Worm (Caenorhabditis elegans): ENCODE measurements around the gene K08H2.10.

DNA sequence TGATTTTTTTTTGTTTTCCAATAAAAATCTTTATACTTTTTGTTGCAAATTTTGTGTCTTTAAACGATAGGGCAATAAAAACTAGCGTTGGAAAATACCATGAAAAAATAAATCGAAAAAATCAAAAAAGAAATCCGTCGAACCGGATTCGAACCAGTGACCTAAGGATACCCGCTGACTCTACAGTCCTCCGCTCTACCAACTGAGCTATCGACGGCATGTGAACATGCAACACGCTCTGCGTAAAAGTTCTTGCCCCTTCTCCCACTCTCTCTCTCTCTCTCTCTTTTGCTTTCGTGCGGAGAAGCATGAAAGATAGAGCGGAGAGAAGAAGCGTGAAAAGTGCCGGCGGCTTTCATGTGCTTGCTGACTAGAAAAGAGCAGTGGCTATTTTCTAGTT lies 6.9 kb downstream of the K08H2.10 start:
- TF ChIP-seq C08G9.2 (tag; optimal IDR thresholded peaks at IDR 0.05) (peak; percentile 72), fkh-6 (tag; optimal IDR thresholded peaks at IDR 0.05) (peak; percentile 64), lin-11 (tag; optimal IDR thresholded peaks at IDR 0.05) (peak; percentile 62), ceh-30 (tag; optimal IDR thresholded peaks at IDR 0.05) (no peak), madf-2 (tag; optimal IDR thresholded peaks at IDR 0.05) (peak; percentile 70), nfya-1 (tag; optimal IDR thresholded peaks at IDR 0.05) (peak; percentile 44), pha-4 (tag; optimal IDR thresholded peaks at IDR 0.05) (no peak), pros-1 (tag; optimal IDR thresholded peaks at IDR 0.05) (no peak), sox-4 (tag; optimal IDR thresholded peaks at IDR 0.05) (peak; percentile 81), hlh-8 (tag; optimal IDR thresholded peaks at IDR 0.05) (peak; percentile 43), pha-2 (tag; optimal IDR thresholded peaks at IDR 0.05) (peak; percentile 69), ama-1 (optimal IDR thresholded peaks at IDR 0.05) (no peak), ahr-1 (tag; optimal IDR thresholded peaks at IDR 0.05) (peak; percentile 31), dve-1 (tag; optimal IDR thresholded peaks at IDR 0.05) (peak; percentile 60)
